Fruit fly (Drosophila melanogaster): ENCODE measurements around the gene CG42237.
A peak's percentile ranks its signal among the peaks of the same experiment; 100 is the strongest.

DNA sequence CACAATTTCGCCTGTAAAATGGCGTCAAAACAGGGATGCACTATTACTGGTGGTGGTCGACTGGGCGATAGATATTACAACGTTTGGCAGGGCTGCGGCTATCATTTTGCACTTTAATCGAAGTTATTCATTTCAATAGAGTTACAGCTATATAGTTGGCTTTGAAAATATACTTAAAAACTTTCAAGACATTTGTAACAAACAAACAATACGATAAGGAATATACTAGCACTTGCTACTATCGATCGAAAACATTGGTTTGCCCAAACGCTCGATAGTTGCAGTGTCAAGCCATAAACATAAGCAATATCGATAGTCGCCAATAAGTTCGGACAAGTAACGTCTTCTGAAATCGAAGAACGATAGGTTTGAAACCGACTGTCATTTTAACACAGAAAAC lies 44.5 kb downstream of the CG42237 start, which contains the start of the genes Bap60 and CG12096:
- TF ChIP-seq usp (GFP tag; optimal IDR thresholded peaks at IDR 0.05), result no peak
- TF ChIP-seq tai (GFP tag; optimal IDR thresholded peaks at IDR 0.05), result no peak
- no peak for TF ChIP-seq sage (GFP tag; optimal IDR thresholded peaks at IDR 0.05)
- TF ChIP-seq Hnf4 (GFP tag; optimal IDR thresholded peaks at IDR 0.05), result no peak
- TF ChIP-seq br (GFP tag; optimal IDR thresholded peaks at IDR 0.05), result peak; percentile 81
- TF ChIP-seq Dif (GFP tag; optimal IDR thresholded peaks at IDR 0.05; ENCODE audit: partially characterized antibody), result no peak

All from whole organism, wandering third instar larva.